Fruit fly (Drosophila melanogaster): ENCODE data around the gene Ugt35D1.

DNA sequence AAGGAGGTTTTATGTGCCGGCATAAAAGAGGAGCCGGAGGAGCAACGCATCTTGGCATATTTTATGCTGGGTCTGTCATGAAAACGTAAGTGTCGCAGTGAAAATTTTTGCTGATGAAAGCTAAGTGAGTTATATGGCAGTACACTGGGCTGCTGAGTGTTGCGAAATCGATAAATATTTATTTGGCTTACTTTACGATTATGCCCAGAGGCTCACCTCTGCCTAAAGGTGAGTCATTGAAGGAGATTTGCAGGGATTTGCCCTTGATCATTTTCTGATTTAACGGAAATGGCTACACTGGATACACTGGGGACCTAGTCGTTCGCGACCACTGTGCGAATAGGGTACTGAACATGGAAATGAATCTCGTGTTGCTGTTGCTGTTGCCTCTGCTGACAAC is 44.9 kb upstream of the Ugt35D1 start:
- TF ChIP-seq CG8478 (optimal IDR thresholded peaks at IDR 0.05) (no peak), usp (GFP tag; optimal IDR thresholded peaks at IDR 0.05) (no peak), EcR (GFP tag; optimal IDR thresholded peaks at IDR 0.05) (no peak), Dll (optimal IDR thresholded peaks at IDR 0.05) (no peak), psq (optimal IDR thresholded peaks at IDR 0.05) (no peak), pan (optimal IDR thresholded peaks at IDR 0.05) (no peak)
